Worm (Caenorhabditis elegans) whole organism, L2 larva: ENCODE data around the gene D1086.7.

Experiments
- C34F6.9 ChIP-seq: fragments of 150-350 bp; optimal IDR thresholded peaks from 2 replicates; lab custom pipeline; 2014; ENCODE audit warnings: missing biosample characterization, missing genetic modification characterization
- R02D3.7 ChIP-seq: fragments of 150-350 bp; optimal IDR thresholded peaks from 2 replicates; lab custom pipeline; 2014; ENCODE audit warnings: missing biosample characterization, missing genetic modification characterization
- Y55F3AM.14 ChIP-seq: fragments of 200-800 bp; sonication (Bioruptor generic); optimal IDR thresholded peaks from 2 replicates; lab custom pipeline; 2018; ENCODE audit warnings: mild to moderate bottlenecking, missing genetic modification characterization, missing compliant biosample characterization
- ZK546.5 ChIP-seq: sonication (generic microtip); optimal IDR thresholded peaks from 2 replicates; lab custom pipeline; 2017; ENCODE audit warnings: missing biosample characterization, missing genetic modification characterization
- aly-2 ChIP-seq: fragments of 150-350 bp; optimal IDR thresholded peaks from 2 replicates; lab custom pipeline; 2014; ENCODE audit warnings: missing biosample characterization, missing genetic modification characterization
- blmp-1 ChIP-seq: sonication (generic microtip); optimal IDR thresholded peaks from 2 replicates; lab custom pipeline; 2017; ENCODE audit warnings: missing genetic modification characterization, mild to moderate bottlenecking, missing compliant biosample characterization, antibody characterized with exemption, moderate library complexity; ENCODE audit not compliant: insufficient read depth
- ceh-16 ChIP-seq: fragments of 150-350 bp; optimal IDR thresholded peaks from 2 replicates; lab custom pipeline; 2014; ENCODE audit warnings: missing biosample characterization, missing genetic modification characterization
- ceh-82 ChIP-seq: fragments of 150-350 bp; optimal IDR thresholded peaks from 2 replicates; lab custom pipeline; 2014; ENCODE audit warnings: missing biosample characterization, missing genetic modification characterization
- crh-2 ChIP-seq: sonication (generic microtip); optimal IDR thresholded peaks from 2 replicates; lab custom pipeline; 2017; ENCODE audit warnings: missing biosample characterization, missing genetic modification characterization
- dmd-4 ChIP-seq: sonication (generic microtip); optimal IDR thresholded peaks from 2 replicates; lab custom pipeline; 2017; ENCODE audit warnings: missing biosample characterization, missing genetic modification characterization
- egl-27 ChIP-seq: sonication (generic microtip); optimal IDR thresholded peaks from 3 replicates; lab custom pipeline; 2017; ENCODE audit warnings: missing biosample characterization, missing genetic modification reagents, missing genetic modification characterization
- elt-3 ChIP-seq: sonication (generic microtip); optimal IDR thresholded peaks from 2 replicates; lab custom pipeline; 2017; ENCODE audit warnings: missing biosample characterization, missing genetic modification characterization
- fos-1 ChIP-seq: fragments of 150-350 bp; optimal IDR thresholded peaks from 2 replicates; lab custom pipeline; 2014; ENCODE audit warnings: missing biosample characterization, missing genetic modification characterization
- gmeb-1 ChIP-seq: fragments of 150-350 bp; optimal IDR thresholded peaks from 2 replicates; lab custom pipeline; 2014; ENCODE audit warnings: missing biosample characterization, missing genetic modification characterization
- lin-39 ChIP-seq: fragments of 150-350 bp; optimal IDR thresholded peaks from 2 replicates; lab custom pipeline; 2014; ENCODE audit warnings: missing biosample characterization, missing genetic modification reagents, missing genetic modification characterization
- mab-5 ChIP-seq: fragments of 150-350 bp; optimal IDR thresholded peaks from 2 replicates; lab custom pipeline; 2014; ENCODE audit warnings: missing biosample characterization, missing genetic modification characterization
- nhr-10 ChIP-seq: sonication (generic microtip); optimal IDR thresholded peaks from 2 replicates; lab custom pipeline; 2017; ENCODE audit warnings: missing biosample characterization, missing genetic modification characterization
- nhr-11 ChIP-seq: fragments of 150-350 bp; optimal IDR thresholded peaks from 2 replicates; lab custom pipeline; 2014; ENCODE audit warnings: missing biosample characterization, missing genetic modification characterization
- nhr-12 ChIP-seq: fragments of 150-350 bp; optimal IDR thresholded peaks from 2 replicates; lab custom pipeline; 2014; ENCODE audit warnings: missing biosample characterization, missing genetic modification characterization
- nhr-129 ChIP-seq: fragments of 150-350 bp; optimal IDR thresholded peaks from 2 replicates; lab custom pipeline; 2014; ENCODE audit warnings: missing biosample characterization, missing genetic modification characterization
- nhr-21 ChIP-seq: fragments of 150-350 bp; optimal IDR thresholded peaks from 2 replicates; lab custom pipeline; 2014; ENCODE audit warnings: missing biosample characterization, missing genetic modification characterization
- nhr-237 ChIP-seq: fragments of 150-350 bp; optimal IDR thresholded peaks from 2 replicates; lab custom pipeline; 2014; ENCODE audit warnings: missing biosample characterization, missing genetic modification characterization
- nhr-25 ChIP-seq: fragments of 150-350 bp; sonication (generic microtip); optimal IDR thresholded peaks from 3 replicates; lab custom pipeline; 2014; ENCODE audit warnings: missing biosample characterization, missing genetic modification characterization
- nhr-6 ChIP-seq: fragments of 150-350 bp; optimal IDR thresholded peaks from 2 replicates; lab custom pipeline; 2014; ENCODE audit warnings: missing biosample characterization, missing genetic modification characterization
- nhr-77 ChIP-seq: fragments of 150-350 bp; optimal IDR thresholded peaks from 2 replicates; lab custom pipeline; 2014; ENCODE audit warnings: missing biosample characterization, missing genetic modification characterization
- peb-1 ChIP-seq: fragments of 150-350 bp; optimal IDR thresholded peaks from 2 replicates; lab custom pipeline; 2014; ENCODE audit warnings: missing biosample characterization, missing genetic modification characterization
- skn-1 ChIP-seq: sonication (generic microtip); optimal IDR thresholded peaks from 2 replicates; lab custom pipeline; 2017; ENCODE audit warnings: missing biosample characterization, missing genetic modification characterization
- sma-3 ChIP-seq: sonication (generic microtip); optimal IDR thresholded peaks from 2 replicates; lab custom pipeline; 2016; ENCODE audit warnings: missing genetic modification reagents, missing genetic modification characterization, missing compliant biosample characterization
- sma-9 ChIP-seq, 2 experiments: fragments of 150-350 bp in 1 of 2; sonication (generic microtip) in 1 of 2; optimal IDR thresholded peaks; 2 replicates each; lab custom pipeline; 2014 to 2016; ENCODE audit warnings: missing genetic modification characterization in 2 of 2, mild to moderate bottlenecking in 1 of 2, missing biosample characterization in 1 of 2, missing compliant biosample characterization in 1 of 2, missing genetic modification reagents in 1 of 2, moderate library complexity in 1 of 2
- unc-39 ChIP-seq: fragments of 150-350 bp; optimal IDR thresholded peaks from 2 replicates; lab custom pipeline; 2014; ENCODE audit warnings: missing biosample characterization, missing genetic modification characterization
- unc-55 ChIP-seq: fragments of 150-350 bp; sonication (generic microtip); optimal IDR thresholded peaks from 3 replicates; lab custom pipeline; 2014; ENCODE audit warnings: missing biosample characterization, missing genetic modification reagents, missing genetic modification characterization
- zag-1 ChIP-seq: fragments of 150-350 bp; optimal IDR thresholded peaks from 2 replicates; lab custom pipeline; 2014; ENCODE audit warnings: missing biosample characterization, missing genetic modification characterization
- ztf-11 ChIP-seq: sonication (generic microtip); optimal IDR thresholded peaks from 2 replicates; lab custom pipeline; 2017; ENCODE audit warnings: missing biosample characterization, missing genetic modification characterization

The D1086.7 gene

ce11 chrV:14100886-14101285, 16.8 kb downstream of the D1086.7 start, which contains the start of gene D1086.12:
TSS of gene D1086.12 (plus strand) at chrV:14101186.
- no peak for TF ChIP-seq R02D3.7 (tag; lab: Kevin White, UChicago)
- no peak for TF ChIP-seq nhr-129
- TF ChIP-seq unc-39 = no peak
- TF ChIP-seq crh-2 = no peak
- TF ChIP-seq skn-1 (tag; lab: Kevin White, UChicago) = no peak
- no peak for TF ChIP-seq zag-1
- TF ChIP-seq nhr-11 = no peak
- TF ChIP-seq sma-3 (GFP tag; lab: Kevin White, UChicago) = no peak
- no peak for TF ChIP-seq C34F6.9 (tag; lab: Kevin White, UChicago)
- TF ChIP-seq, all 48 proteins: peak for 0

- TF ChIP-seq nhr-11 (no peak), ceh-16 (tag; lab: Kevin White, UChicago) (no peak), nhr-21 (tag; lab: Kevin White, UChicago) (no peak), mab-5 (tag; lab: Kevin White, UChicago) (no peak), elt-3 (no peak), nhr-77 (tag; lab: Kevin White, UChicago) (no peak), blmp-1 (tag; lab: Kevin White, UChicago) (no peak), egl-27 (tag; lab: Kevin White, UChicago) (no peak), nhr-25 (tag; lab: Kevin White, UChicago) (no peak), lin-39 (no peak), sma-9 (GFP tag; optimal IDR thresholded peaks at IDR 0.05; lab: Kevin White, UChicago) (no peak), sma-9 (tag; optimal IDR thresholded peaks at IDR 0.05; lab: Kevin White, UChicago) (no peak), sma-3 (GFP tag; lab: Kevin White, UChicago) (no peak), dmd-4 (tag; lab: Kevin White, UChicago) (no peak)
Observed at ce11 chrV:14103970-14104369, 19.9 kb downstream of the D1086.7 start, which contains the start of gene D1086.9. TSS of gene D1086.9 (plus strand) at chrV:14104270.

DNA sequence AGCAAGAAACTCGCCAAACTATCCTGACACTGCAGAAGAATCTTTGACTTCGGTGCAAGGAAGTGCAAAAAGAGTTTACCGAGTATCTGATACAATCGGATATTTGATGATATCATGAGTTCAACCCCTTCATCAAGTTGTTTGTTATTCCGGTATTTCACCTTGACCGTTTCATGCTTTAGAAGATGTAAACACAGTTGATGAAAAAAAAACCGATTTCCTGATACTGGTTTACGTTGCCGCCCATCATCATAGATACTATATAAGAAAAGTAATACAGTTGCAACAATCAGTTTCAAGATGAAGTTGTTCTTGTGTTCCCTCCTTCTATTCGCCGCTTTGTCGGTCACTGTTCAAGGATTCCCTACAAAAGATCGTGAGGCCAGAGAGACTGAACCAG, 23.4 kb downstream of the D1086.7 start, which contains the start of gene H39E23.3:
Gene H39E23.3 (plus strand): TSS at position 301 of the 400 bp plus-strand sequence.
- no peak for TF ChIP-seq sma-3 (GFP tag; lab: Kevin White, UChicago)
- no peak for TF ChIP-seq ceh-82 (tag; lab: Kevin White, UChicago)
- TF ChIP-seq Y55F3AM.14 (GFP tag; lab: Kevin White, UChicago) = no peak
- no peak for TF ChIP-seq nhr-21 (tag; lab: Kevin White, UChicago)
- TF ChIP-seq blmp-1 (tag; lab: Kevin White, UChicago) = no peak
- no peak for TF ChIP-seq crh-2
- TF ChIP-seq unc-55 (GFP tag; lab: Kevin White, UChicago) = no peak
- no peak for TF ChIP-seq ztf-11 (tag; lab: Kevin White, UChicago)
- TF ChIP-seq fos-1 (tag; lab: Kevin White, UChicago) = no peak
- no peak for TF ChIP-seq gmeb-1
- no peak for TF ChIP-seq ceh-16 (tag; lab: Kevin White, UChicago)
- no peak for TF ChIP-seq peb-1 (tag; lab: Kevin White, UChicago)
- no peak for TF ChIP-seq nhr-12

DNA sequence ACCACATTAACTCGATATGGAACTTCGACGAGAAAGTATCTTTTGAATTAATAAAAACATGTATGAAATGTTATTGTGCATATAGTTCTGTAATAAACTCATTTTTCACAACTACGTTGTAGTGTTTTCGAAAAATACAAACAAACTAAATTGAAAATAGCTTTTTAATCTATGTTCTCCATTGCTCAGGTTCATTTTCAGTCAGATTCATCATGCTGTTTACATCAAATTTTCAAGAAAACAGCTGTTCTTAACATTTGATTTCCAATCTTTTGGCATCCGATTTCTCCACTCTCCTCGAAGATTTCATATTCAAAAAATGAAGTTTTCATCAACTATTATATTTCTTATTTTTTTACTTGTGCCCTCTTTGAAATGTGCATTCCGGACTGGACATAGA, 26.0 kb downstream of the D1086.7 start, which contains the start of gene H39E23.2:
Gene H39E23.2 (plus strand): TSS at position 301 of the 400 bp plus-strand sequence.
- TF ChIP-seq nhr-237 (tag; lab: Kevin White, UChicago) (no peak), aly-2 (tag; lab: Kevin White, UChicago) (no peak), ceh-82 (tag; lab: Kevin White, UChicago) (no peak), zag-1 (no peak), R02D3.7 (tag; lab: Kevin White, UChicago) (no peak), ZK546.5 (tag; lab: Kevin White, UChicago) (no peak), unc-39 (no peak), nhr-129 (no peak), sma-9 (GFP tag; optimal IDR thresholded peaks at IDR 0.05; lab: Kevin White, UChicago) (no peak), sma-9 (tag; optimal IDR thresholded peaks at IDR 0.05; lab: Kevin White, UChicago) (no peak), nhr-10 (tag; lab: Kevin White, UChicago) (no peak)

ce11 chrV:14120674-14121073, 36.6 kb downstream of the D1086.7 start:
- no peak for TF ChIP-seq C34F6.9 (tag; lab: Kevin White, UChicago)
- no peak for TF ChIP-seq nhr-6 (tag; lab: Kevin White, UChicago)
